Worm (Caenorhabditis elegans): Measurements from ENCODE around the gene skr-15.

Gene skr-15

ce11 chrII:3823855-3824254, at the start of gene skr-15:
Gene skr-15 (plus strand): TSS chrII:3824155.
- TF ChIP-seq eyg-1 (tag; optimal IDR thresholded peaks at IDR 0.05) (no peak), Y22D7AL.16 (tag; optimal IDR thresholded peaks at IDR 0.05) (no peak), ceh-2 (tag; optimal IDR thresholded peaks at IDR 0.05) (no peak), unc-86 (tag; optimal IDR thresholded peaks at IDR 0.05) (no peak), ceh-48 (tag; optimal IDR thresholded peaks at IDR 0.05) (no peak), ceh-14 (tag; optimal IDR thresholded peaks at IDR 0.05) (no peak), hlh-13 (GFP tag; optimal IDR thresholded peaks at IDR 0.05) (no peak), tbx-2 (tag; optimal IDR thresholded peaks at IDR 0.05) (no peak), pax-1 (tag; optimal IDR thresholded peaks at IDR 0.05) (no peak), che-1 (tag; optimal IDR thresholded peaks at IDR 0.05) (no peak), ceh-6 (GFP tag; optimal IDR thresholded peaks at IDR 0.05) (no peak), hlh-8 (tag; optimal IDR thresholded peaks at IDR 0.05) (no peak), lin-11 (tag; optimal IDR thresholded peaks at IDR 0.05) (no peak), ceh-18 (tag; optimal IDR thresholded peaks at IDR 0.05) (no peak), ceh-30 (tag; optimal IDR thresholded peaks at IDR 0.05) (no peak), pha-4 (tag; optimal IDR thresholded peaks at IDR 0.05) (no peak), C38D4.7 (GFP tag; optimal IDR thresholded peaks at IDR 0.05) (no peak), sdc-2 (tag; optimal IDR thresholded peaks at IDR 0.05) (no peak)

ce11 chrII:3775719-3776118, 48.2 kb upstream of the skr-15 start, which contains the start of gene T24E12.3:
Gene T24E12.3 (plus strand): TSS chrII:3776019.
- TF ChIP-seq tbx-2 (tag; optimal IDR thresholded peaks at IDR 0.05) = no peak
- no peak for TF ChIP-seq unc-3 (GFP tag; conservative IDR thresholded peaks at IDR 0.05)
- TF ChIP-seq unc-3 (tag; optimal IDR thresholded peaks at IDR 0.05) = no peak
- no peak for TF ChIP-seq nhr-232 (tag; optimal IDR thresholded peaks at IDR 0.05)
- no peak for TF ChIP-seq ceh-18 (tag; optimal IDR thresholded peaks at IDR 0.05)
- no peak for TF ChIP-seq hlh-6 (tag; optimal IDR thresholded peaks at IDR 0.05)
- no peak for TF ChIP-seq fax-1 (tag; optimal IDR thresholded peaks at IDR 0.05)
- TF ChIP-seq ceh-24 (tag; optimal IDR thresholded peaks at IDR 0.05) = no peak
- no peak for TF ChIP-seq ztf-16 (tag; optimal IDR thresholded peaks at IDR 0.05)
- no peak for TF ChIP-seq pha-2 (tag; optimal IDR thresholded peaks at IDR 0.05)
- TF ChIP-seq ttx-3 (tag; optimal IDR thresholded peaks at IDR 0.05) = no peak
- no peak for TF ChIP-seq ceh-48 (tag; optimal IDR thresholded peaks at IDR 0.05)
- no peak for TF ChIP-seq pros-1 (tag; optimal IDR thresholded peaks at IDR 0.05)
- TF ChIP-seq K09A11.1 (tag; optimal IDR thresholded peaks at IDR 0.05; ENCODE audit: insufficient read depth) = no peak
- TF ChIP-seq F13H6.1 (tag; optimal IDR thresholded peaks at IDR 0.05) = no peak
- TF ChIP-seq npax-4 (tag; optimal IDR thresholded peaks at IDR 0.05) = no peak
- no peak for TF ChIP-seq hlh-30 (tag; optimal IDR thresholded peaks at IDR 0.05; ENCODE audit: insufficient read depth)
- TF ChIP-seq sdc-2 (tag; optimal IDR thresholded peaks at IDR 0.05) = no peak
- TF ChIP-seq lim-6 (tag; optimal IDR thresholded peaks at IDR 0.05) = no peak
- no peak for TF ChIP-seq pax-1 (tag; optimal IDR thresholded peaks at IDR 0.05)
- no peak for TF ChIP-seq che-1 (tag; optimal IDR thresholded peaks at IDR 0.05)

- no peak for TF ChIP-seq ceh-34 (tag; optimal IDR thresholded peaks at IDR 0.05)
- no peak for TF ChIP-seq C08G9.2 (tag; optimal IDR thresholded peaks at IDR 0.05)
- no peak for TF ChIP-seq elt-4 (tag; optimal IDR thresholded peaks at IDR 0.05)
- no peak for TF ChIP-seq pag-3 (tag; optimal IDR thresholded peaks at IDR 0.05; ENCODE audit: borderline replicate concordance)
- no peak for TF ChIP-seq fax-1 (tag; optimal IDR thresholded peaks at IDR 0.05)
- no peak for TF ChIP-seq nhr-11 (tag; optimal IDR thresholded peaks at IDR 0.05)
- no peak for TF ChIP-seq nfya-1 (tag; optimal IDR thresholded peaks at IDR 0.05)
- no peak for TF ChIP-seq ceh-18 (tag; optimal IDR thresholded peaks at IDR 0.05)
- no peak for TF ChIP-seq ceh-30 (tag; optimal IDR thresholded peaks at IDR 0.05)
- TF ChIP-seq F13H6.1 (tag; optimal IDR thresholded peaks at IDR 0.05) = no peak
- TF ChIP-seq nhr-232 (tag; optimal IDR thresholded peaks at IDR 0.05) = no peak
- TF ChIP-seq ceh-2 (tag; optimal IDR thresholded peaks at IDR 0.05) = no peak
Measured at ce11 chrII:3777802-3778201, 46.2 kb upstream of the skr-15 start.

Measured in whole organism, late embryonic.